Fruit fly (Drosophila melanogaster) whole organism, embryonic: Measurements from ENCODE around the gene Lamtor4.

ENCODE experiments used
- Bdp1 ChIP-seq: fragments of 200-800 bp; sonication (Bioruptor generic); optimal IDR thresholded peaks from 3 replicates; lab custom pipeline; 2016; ENCODE audit warnings: missing biosample characterization, missing genetic modification characterization
- C15 ChIP-seq: fragments of 200-800 bp; sonication (Bioruptor generic); IDR thresholded peaks from 3 replicates; pipeline ENCODE4 v1.3.6; 2022; ENCODE audit warnings: missing biosample characterization, missing genetic modification characterization
- CG10267 ChIP-seq: fragments of 200-800 bp; sonication (Bioruptor generic); optimal IDR thresholded peaks from 2 replicates; lab custom pipeline; 2018; ENCODE audit warnings: missing biosample characterization, mild to moderate bottlenecking, missing genetic modification characterization, moderate library complexity
- CG11560 ChIP-seq: fragments of 200-800 bp; sonication (Bioruptor generic); IDR thresholded peaks from 3 replicates; pipeline ENCODE4 v1.3.6; 2022; ENCODE audit warnings: missing biosample characterization, missing genetic modification characterization
- CG12071 ChIP-seq: fragments of 200-800 bp; sonication (Bioruptor generic); optimal IDR thresholded peaks from 3 replicates; lab custom pipeline; 2018; ENCODE audit warnings: missing biosample characterization, mild to moderate bottlenecking, missing genetic modification characterization
- CG12155 ChIP-seq: fragments of 200-800 bp; sonication (Bioruptor generic); optimal IDR thresholded peaks from 3 replicates; lab custom pipeline; 2016; ENCODE audit warnings: missing biosample characterization, missing genetic modification characterization
- CG13424 ChIP-seq: fragments of 200-800 bp; sonication (Bioruptor generic); optimal IDR thresholded peaks from 2 replicates; lab custom pipeline; 2019; ENCODE audit warnings: missing biosample characterization, mild to moderate bottlenecking, missing genetic modification characterization, moderate library complexity
- CG13624 ChIP-seq: fragments of 200-800 bp; sonication (Bioruptor generic); optimal IDR thresholded peaks from 2 replicates; lab custom pipeline; 2016; ENCODE audit warnings: missing biosample characterization, missing genetic modification characterization
- CG1602 ChIP-seq: fragments of 200-800 bp; sonication (Bioruptor generic); optimal IDR thresholded peaks from 3 replicates; lab custom pipeline; 2016; ENCODE audit warnings: missing biosample characterization, missing genetic modification characterization
- CG16779 ChIP-seq: fragments of 200-800 bp; sonication (Bioruptor generic); IDR thresholded peaks from 2 replicates; pipeline ENCODE4 v1.3.6; 2022; ENCODE audit warnings: missing biosample characterization, missing genetic modification characterization
- CG18599 ChIP-seq: fragments of 200-800 bp; sonication (Bioruptor generic); optimal IDR thresholded peaks from 3 replicates; lab custom pipeline; 2017; ENCODE audit warnings: missing biosample characterization, missing genetic modification characterization, mild to moderate bottlenecking, moderate library complexity, missing genetic modification reagents
- CG3163 ChIP-seq: fragments of 200-800 bp; sonication (Bioruptor generic); optimal IDR thresholded peaks from 3 replicates; lab custom pipeline; 2016; ENCODE audit warnings: missing biosample characterization, missing genetic modification characterization
- CG34376 ChIP-seq: fragments of 200-800 bp; sonication (Bioruptor generic); optimal IDR thresholded peaks from 2 replicates; lab custom pipeline; 2018; ENCODE audit warnings: missing biosample characterization, mild to moderate bottlenecking, missing genetic modification characterization
- CG4730 ChIP-seq: fragments of 200-800 bp; sonication (Bioruptor generic); IDR thresholded peaks from 2 replicates; pipeline ENCODE4 v1.3.6; 2022; ENCODE audit warnings: missing biosample characterization, missing genetic modification characterization
- CG5180 ChIP-seq: fragments of 200-800 bp; sonication (Bioruptor generic); optimal IDR thresholded peaks from 3 replicates; lab custom pipeline; 2017; ENCODE audit warnings: missing biosample characterization, missing genetic modification characterization, mild to moderate bottlenecking, moderate library complexity, missing genetic modification reagents
- CG6654 ChIP-seq: fragments of 200-800 bp; sonication (Bioruptor generic); optimal IDR thresholded peaks from 2 replicates; lab custom pipeline; 2017; ENCODE audit warnings: missing biosample characterization, mild to moderate bottlenecking, missing genetic modification characterization
- CG7556 ChIP-seq: fragments of 200-800 bp; sonication (Bioruptor generic); optimal IDR thresholded peaks from 2 replicates; lab custom pipeline; 2017; ENCODE audit warnings: missing biosample characterization, mild to moderate bottlenecking, missing genetic modification characterization
- CG7928 ChIP-seq: fragments of 200-800 bp; sonication (Bioruptor generic); optimal IDR thresholded peaks from 2 replicates; lab custom pipeline; 2017; ENCODE audit warnings: missing biosample characterization, mild to moderate bottlenecking, missing genetic modification characterization
- CG9797 ChIP-seq: fragments of 200-800 bp; sonication (Bioruptor generic); optimal IDR thresholded peaks from 3 replicates; lab custom pipeline; 2018; ENCODE audit warnings: missing biosample characterization, mild to moderate bottlenecking, missing genetic modification characterization
- CHES-1-like ChIP-seq: fragments of 200-800 bp; sonication (Bioruptor generic); optimal IDR thresholded peaks from 2 replicates; lab custom pipeline; 2016; ENCODE audit warnings: missing biosample characterization, missing genetic modification characterization
- Camta ChIP-seq: fragments of 200-800 bp; sonication (Bioruptor generic); optimal IDR thresholded peaks from 2 replicates; lab custom pipeline; 2016; ENCODE audit warnings: missing biosample characterization, missing genetic modification characterization
- CoRest ChIP-seq: fragments of 200-800 bp; sonication (Bioruptor generic); optimal IDR thresholded peaks from 3 replicates; lab custom pipeline; 2018; ENCODE audit warnings: missing biosample characterization, mild to moderate bottlenecking, missing genetic modification characterization, moderate library complexity
- Deaf1 ChIP-seq: fragments of 200-800 bp; optimal IDR thresholded peaks from 3 replicates; lab custom pipeline; 2019; ENCODE audit warnings: missing biosample characterization, mild to moderate bottlenecking, missing genetic modification characterization, moderate library complexity
- Dek ChIP-seq: fragments of 200-800 bp; sonication (Bioruptor generic); optimal IDR thresholded peaks from 3 replicates; lab custom pipeline; 2019; ENCODE audit warnings: missing biosample characterization, mild to moderate bottlenecking, missing genetic modification characterization, moderate library complexity
- ERR ChIP-seq: fragments of 200-800 bp; sonication (Bioruptor generic); optimal IDR thresholded peaks from 2 replicates; lab custom pipeline; 2016; ENCODE audit warnings: missing biosample characterization, missing genetic modification characterization
- Hsf ChIP-seq: fragments of 200-800 bp; sonication (Bioruptor generic); optimal IDR thresholded peaks from 3 replicates; lab custom pipeline; 2016; ENCODE audit warnings: missing biosample characterization, missing genetic modification characterization
- MBD-R2 ChIP-seq: fragments of 200-800 bp; sonication (Bioruptor generic); IDR thresholded peaks from 2 replicates; pipeline ENCODE4 v1.3.6; 2022; ENCODE audit warnings: missing biosample characterization, missing genetic modification characterization
- NK7.1 ChIP-seq: fragments of 200-800 bp; sonication (Bioruptor generic); optimal IDR thresholded peaks from 3 replicates; lab custom pipeline; 2016; ENCODE audit warnings: missing biosample characterization, missing genetic modification characterization
- Rx ChIP-seq: fragments of 200-800 bp; sonication (Bioruptor generic); IDR thresholded peaks from 2 replicates; pipeline ENCODE4 v1.3.6; 2022; ENCODE audit warnings: missing biosample characterization, missing genetic modification characterization
- Sry-β ChIP-seq: fragments of 200-800 bp; sonication (Bioruptor generic); optimal IDR thresholded peaks from 2 replicates; lab custom pipeline; 2018; ENCODE audit warnings: missing biosample characterization, mild to moderate bottlenecking, missing genetic modification characterization, moderate library complexity
- Ssrp ChIP-seq: fragments of 200-800 bp; sonication (Bioruptor generic); optimal IDR thresholded peaks from 2 replicates; lab custom pipeline; 2018; ENCODE audit warnings: missing biosample characterization, mild to moderate bottlenecking, missing genetic modification characterization, moderate library complexity
- Xrp1 ChIP-seq: fragments of 200-800 bp; sonication (Bioruptor generic); IDR thresholded peaks from 2 replicates; pipeline ENCODE4 v1.3.6; 2022; ENCODE audit warnings: missing biosample characterization, missing genetic modification characterization
- bcd ChIP-seq: fragments of 200-800 bp; sonication (Bioruptor generic); optimal IDR thresholded peaks from 2 replicates; lab custom pipeline; 2017; ENCODE audit warnings: missing biosample characterization, mild to moderate bottlenecking, missing genetic modification characterization
- bigmax ChIP-seq: fragments of 200-800 bp; sonication (Bioruptor generic); optimal IDR thresholded peaks from 2 replicates; lab custom pipeline; 2018; ENCODE audit warnings: missing biosample characterization, mild to moderate bottlenecking, missing genetic modification characterization
- dmrt99B ChIP-seq: fragments of 200-800 bp; sonication (Bioruptor generic); optimal IDR thresholded peaks from 2 replicates; lab custom pipeline; 2018; ENCODE audit warnings: missing biosample characterization, mild to moderate bottlenecking, missing genetic modification characterization, moderate library complexity
- eve ChIP-seq, 2 experiments: fragments of >200 bp; optimal IDR thresholded peaks; 2 replicates each; lab custom pipeline; 2017; ENCODE audit warnings: missing biosample characterization in 2 of 2, missing genetic modification characterization in 2 of 2
- ftz-f1 ChIP-seq: fragments of 200-800 bp; sonication (Bioruptor generic); optimal IDR thresholded peaks from 2 replicates; lab custom pipeline; 2016; ENCODE audit warnings: missing biosample characterization, missing genetic modification characterization
- grn ChIP-seq: fragments of 200-800 bp; sonication (Bioruptor generic); optimal IDR thresholded peaks from 3 replicates; lab custom pipeline; 2017; ENCODE audit warnings: missing biosample characterization, missing genetic modification characterization
- h ChIP-seq: fragments of >200 bp; optimal IDR thresholded peaks from 2 replicates; lab custom pipeline; 2017
- jigr1 ChIP-seq: fragments of 200-800 bp; sonication (Bioruptor generic); IDR thresholded peaks from 3 replicates; pipeline ENCODE4 v1.3.6; 2022; ENCODE audit warnings: missing biosample characterization, missing genetic modification characterization
- kah ChIP-seq: fragments of 200-800 bp; sonication (Bioruptor generic); optimal IDR thresholded peaks from 2 replicates; lab custom pipeline; 2018; ENCODE audit warnings: missing biosample characterization, mild to moderate bottlenecking, missing genetic modification characterization
- kni ChIP-seq: fragments of 200-800 bp; sonication (Bioruptor generic); optimal IDR thresholded peaks from 3 replicates; lab custom pipeline; 2017; ENCODE audit warnings: mild to moderate bottlenecking, missing biosample characterization, missing genetic modification reagents, missing genetic modification characterization
- lab ChIP-seq: fragments of 200-800 bp; sonication (Bioruptor generic); optimal IDR thresholded peaks from 3 replicates; lab custom pipeline; 2017; ENCODE audit warnings: missing biosample characterization, missing genetic modification characterization, mild to moderate bottlenecking, moderate library complexity, missing genetic modification reagents
- mam ChIP-seq: fragments of 200-800 bp; sonication (Bioruptor generic); optimal IDR thresholded peaks from 3 replicates; lab custom pipeline; 2016; ENCODE audit warnings: missing biosample characterization, missing genetic modification characterization
- org-1 ChIP-seq: fragments of 200-800 bp; sonication (Bioruptor generic); optimal IDR thresholded peaks from 2 replicates; lab custom pipeline; 2017; ENCODE audit warnings: missing biosample characterization, missing genetic modification characterization
- pb ChIP-seq: fragments of 200-800 bp; sonication (Bioruptor generic); optimal IDR thresholded peaks from 3 replicates; lab custom pipeline; 2016; ENCODE audit warnings: missing biosample characterization, missing genetic modification characterization
- ranshi ChIP-seq: fragments of 200-800 bp; sonication (Bioruptor generic); IDR thresholded peaks from 2 replicates; pipeline ENCODE4 v1.3.6; 2022; ENCODE audit warnings: missing biosample characterization, missing genetic modification characterization
- seq ChIP-seq: fragments of 200-800 bp; sonication (Bioruptor generic); IDR thresholded peaks from 2 replicates; pipeline ENCODE4 v1.3.6; 2022; ENCODE audit warnings: missing biosample characterization, missing genetic modification characterization
- sim ChIP-seq: fragments of 200-800 bp; sonication (Bioruptor generic); IDR thresholded peaks from 2 replicates; pipeline ENCODE4 v1.3.6; 2022; ENCODE audit warnings: missing biosample characterization, missing genetic modification characterization
- stwl ChIP-seq: fragments of 200-800 bp; sonication (Bioruptor generic); optimal IDR thresholded peaks from 3 replicates; lab custom pipeline; 2018; ENCODE audit warnings: missing biosample characterization, mild to moderate bottlenecking, missing genetic modification characterization, moderate library complexity
- tgo ChIP-seq: fragments of 200-800 bp; sonication (Bioruptor generic); IDR thresholded peaks from 3 replicates; pipeline ENCODE4 v1.3.6; 2022; ENCODE audit warnings: missing biosample characterization, missing genetic modification characterization
- twi ChIP-seq: fragments of 200-800 bp; optimal IDR thresholded peaks from 2 replicates; lab custom pipeline; 2019; ENCODE audit warnings: missing biosample characterization, mild to moderate bottlenecking, missing genetic modification characterization, moderate library complexity

The Lamtor4 gene

dm6 chr3L:3852842-3853241 is 43.9 kb upstream of the Lamtor4 start (continued):
- TF ChIP-seq CG4730 (GFP tag; lab: Robert Waterston, UW) = no peak; the same call in 1 of the 2 replicates
- no peak for TF ChIP-seq h
- TF ChIP-seq CG5180 (GFP tag; lab: Kevin White, UChicago) = no peak
- TF ChIP-seq grn = no peak
- no peak for TF ChIP-seq CG16779 (GFP tag; lab: Robert Waterston, UW)
- TF ChIP-seq CG12071 (GFP tag; lab: Kevin White, UChicago) = no peak
- peak; percentile 36 for TF ChIP-seq org-1 (GFP tag; lab: Kevin White, UChicago)
- TF ChIP-seq sim (GFP tag; lab: Robert Waterston, UW) = 0 out of 2 replicates have a peak, but pooled peaks have one; percentile 33
- no peak for TF ChIP-seq CG12155 (GFP tag; lab: Kevin White, UChicago)
- peak; percentile 50 for TF ChIP-seq CG1602 (GFP tag; lab: Kevin White, UChicago)
- TF ChIP-seq kni = no peak
- TF ChIP-seq ERR (GFP tag; lab: Kevin White, UChicago) = no peak
- TF ChIP-seq CG34376 (GFP tag; lab: Kevin White, UChicago) = no peak
- no peak for TF ChIP-seq seq (GFP tag; lab: Robert Waterston, UW)
- TF ChIP-seq kah (GFP tag; lab: Kevin White, UChicago) = no peak
- TF ChIP-seq CG13424 = peak; percentile 71
- TF ChIP-seq CG6654 (GFP tag; lab: Kevin White, UChicago) = no peak
- peak; percentile 22 for TF ChIP-seq CG10267 (tag; lab: Kevin White, UChicago)
- TF ChIP-seq mam (GFP tag; lab: Kevin White, UChicago) = no peak
- TF ChIP-seq CG7928 = no peak
- TF ChIP-seq tgo (GFP tag; lab: Robert Waterston, UW) = no peak; the same call in 2 of the 3 replicates
- TF ChIP-seq ftz-f1 = no peak
- no peak for TF ChIP-seq lab (GFP tag; lab: Kevin White, UChicago)
- no peak for TF ChIP-seq Camta (GFP tag; lab: Kevin White, UChicago)
- peak; percentile 36 for TF ChIP-seq twi
- peak; percentile 71 for TF ChIP-seq Xrp1 (GFP tag; lab: Robert Waterston, UW)
- no peak for TF ChIP-seq Deaf1
- peak; percentile 5 for TF ChIP-seq CHES-1-like (GFP tag; lab: Kevin White, UChicago)
- peak; percentile 70 for TF ChIP-seq CoRest (tag; lab: Kevin White, UChicago)
- TF ChIP-seq CG9797 (GFP tag; lab: Kevin White, UChicago) = no peak
- no peak for TF ChIP-seq Dek (tag; lab: Kevin White, UChicago)
- TF ChIP-seq bigmax (GFP tag; lab: Kevin White, UChicago) = no peak
- no peak for TF ChIP-seq Bdp1 (GFP tag; lab: Kevin White, UChicago)
- no peak for TF ChIP-seq NK7.1
- peak; percentile 49; the same call in 1 of the 2 replicates for TF ChIP-seq Rx (GFP tag; lab: Robert Waterston, UW)
- peak; percentile 30; the same call in 1 of the 2 replicates for TF ChIP-seq ranshi (GFP tag; lab: Robert Waterston, UW)
- peak; percentile 22 for TF ChIP-seq CG7556 (GFP tag; lab: Kevin White, UChicago)
- peak; percentile 49 for TF ChIP-seq dmrt99B (tag; lab: Kevin White, UChicago)
- no peak for TF ChIP-seq Sry-β (GFP tag; lab: Kevin White, UChicago)
- no peak for TF ChIP-seq CG3163 (GFP tag; lab: Kevin White, UChicago)
- no peak for TF ChIP-seq stwl (tag; lab: Kevin White, UChicago)
- no peak for TF ChIP-seq CG11560
- no peak for TF ChIP-seq CG18599
- peak; percentile 45 for TF ChIP-seq Hsf (GFP tag; lab: Kevin White, UChicago)
- TF ChIP-seq bcd (GFP tag; lab: Kevin White, UChicago) = no peak
- TF ChIP-seq Ssrp (tag; lab: Kevin White, UChicago) = peak; percentile 76
- TF ChIP-seq MBD-R2 (GFP tag; lab: Robert Waterston, UW) = no peak
- no peak for TF ChIP-seq pb (GFP tag; lab: Kevin White, UChicago)
- TF ChIP-seq jigr1 (GFP tag; lab: Robert Waterston, UW) = 0 out of 3 replicates have a peak, but pooled peaks have one; percentile 36
- TF ChIP-seq CG13624 (GFP tag; lab: Kevin White, UChicago) = no peak
- TF ChIP-seq C15 (GFP tag; lab: Robert Waterston, UW) = no peak
- peak in 1 of 2 experiments; percentile 78 for TF ChIP-seq eve (GFP tag; optimal IDR thresholded peaks at IDR 0.05; lab: Kevin White, UChicago)
